In genomic region chrV:13131487-13131886, ce11 we compare ENCODE assay signal across 3 worm cellular contexts.
TF ChIP-seq lines count a peak whose summit lies in the region.

No protein-coding gene starts in this region.

TF ChIP-seq in whole organism, L1 larva, 84 proteins besides CTCF, POLR2A, EP300 and RAD21:
- no peak for TF ChIP-seq nhr-12 (tag; optimal IDR thresholded peaks at IDR 0.05; lab: Kevin White, UChicago)
- TF ChIP-seq mab-9 (GFP tag; IDR thresholded peaks at IDR 0.05; lab: Robert Waterston, UW): no peak
- TF ChIP-seq elt-3 (tag; optimal IDR thresholded peaks at IDR 0.05; lab: Kevin White, UChicago): no peak
- TF ChIP-seq nhr-71 (tag; optimal IDR thresholded peaks at IDR 0.05; lab: Kevin White, UChicago): no peak
- no peak for TF ChIP-seq sptf-1 (tag; optimal IDR thresholded peaks at IDR 0.05; lab: Kevin White, UChicago)
- no peak for TF ChIP-seq nhr-90 (tag; optimal IDR thresholded peaks at IDR 0.05; lab: Kevin White, UChicago; ENCODE audit: poor library complexity)
- no peak for TF ChIP-seq mef-2 (tag; optimal IDR thresholded peaks at IDR 0.05; lab: Kevin White, UChicago)
- no peak for TF ChIP-seq lir-3 (tag; optimal IDR thresholded peaks at IDR 0.05; lab: Kevin White, UChicago; ENCODE audit: poor library complexity)
- peak in 1 of 2 experiments; percentile 51 for TF ChIP-seq lsy-2 (tag; optimal IDR thresholded peaks at IDR 0.05; lab: Kevin White, UChicago)
- TF ChIP-seq nhr-85 (tag; lab: Kevin White, UChicago): no peak
- no peak for TF ChIP-seq hlh-4 (tag; optimal IDR thresholded peaks at IDR 0.05; lab: Kevin White, UChicago)
- no peak for TF ChIP-seq tlp-1 (tag; optimal IDR thresholded peaks at IDR 0.05; lab: Kevin White, UChicago)
- peak; percentile 39 for TF ChIP-seq blmp-1 (tag; optimal IDR thresholded peaks at IDR 0.05; lab: Kevin White, UChicago)
- no peak for TF ChIP-seq ztf-4 (tag; optimal IDR thresholded peaks at IDR 0.05; lab: Kevin White, UChicago)
- TF ChIP-seq hpl-2 (GFP tag; optimal IDR thresholded peaks at IDR 0.05; lab: Kevin White, UChicago): no peak
- TF ChIP-seq mep-1 (tag; optimal IDR thresholded peaks at IDR 0.05; lab: Kevin White, UChicago): no peak

TF ChIP-seq in whole organism, L4 larva, 104 proteins besides CTCF, POLR2A, EP300 and RAD21:
- TF ChIP-seq unc-130 (GFP tag; optimal IDR thresholded peaks at IDR 0.05; lab: Kevin White, UChicago) (peak; percentile 68), F49E8.2 (tag; optimal IDR thresholded peaks at IDR 0.05; lab: Kevin White, UChicago; ENCODE audit: borderline replicate concordance) (peak; percentile 11), hif-1 (tag; optimal IDR thresholded peaks at IDR 0.05; lab: Kevin White, UChicago) (no peak)

TF ChIP-seq in whole organism, young adult, 124 proteins besides CTCF, POLR2A, EP300 and RAD21:
- TF ChIP-seq nfya-1 (tag; optimal IDR thresholded peaks at IDR 0.05; lab: Kevin White, UChicago; ENCODE audit: borderline replicate concordance, insufficient read depth) (no peak), pbrm-1 (GFP tag; IDR thresholded peaks at IDR 0.05; lab: Robert Waterston, UW) (peak; percentile 32; the same call in 1 of the 2 replicates), F49E8.2 (tag; optimal IDR thresholded peaks at IDR 0.05; lab: Kevin White, UChicago; ENCODE audit: insufficient read depth) (peak; percentile 80), dpl-1 (GFP tag; optimal IDR thresholded peaks at IDR 0.05; lab: Kevin White, UChicago) (peak; percentile 50), snpc-4 (GFP tag; optimal IDR thresholded peaks at IDR 0.05; lab: Kevin White, UChicago) (peak; percentile 9), snpc-4 (tag; optimal IDR thresholded peaks at IDR 0.05; lab: Kevin White, UChicago) (no peak), lin-26 (GFP tag; IDR thresholded peaks at IDR 0.05; lab: Robert Waterston, UW) (no peak), F33H1.4 (GFP tag; IDR thresholded peaks at IDR 0.05; lab: Robert Waterston, UW) (peak; percentile 95), lir-1 (GFP tag; conservative IDR thresholded peaks at IDR 0.05; lab: Robert Waterston, UW) (no peak), lsl-1 (GFP tag; optimal IDR thresholded peaks at IDR 0.05; lab: Kevin White, UChicago) (peak; percentile 97), ceh-91 (GFP tag; IDR thresholded peaks at IDR 0.05; lab: Robert Waterston, UW) (peak; percentile 76), efl-1 (GFP tag; optimal IDR thresholded peaks at IDR 0.05; lab: Kevin White, UChicago) (peak; percentile 93), C06A6.2 (GFP tag; conservative IDR thresholded peaks at IDR 0.05; lab: Robert Waterston, UW) (no peak), madf-8 (GFP tag; conservative IDR thresholded peaks at IDR 0.05; lab: Robert Waterston, UW) (peak; percentile 84), cebp-1 (GFP tag; IDR thresholded peaks at IDR 0.05; lab: Robert Waterston, UW) (no peak), cebp-1 (tag; optimal IDR thresholded peaks at IDR 0.05; lab: Kevin White, UChicago) (no peak), B0019.2 (GFP tag; conservative IDR thresholded peaks at IDR 0.05; lab: Robert Waterston, UW) (0 out of 2 replicates have a peak, but pooled peaks have one; percentile 11), pha-4 (tag; optimal IDR thresholded peaks at IDR 0.05; lab: Kevin White, UChicago) (no peak), chd-7 (tag; optimal IDR thresholded peaks at IDR 0.05; lab: Kevin White, UChicago) (no peak), nhr-179 (tag; optimal IDR thresholded peaks at IDR 0.05; lab: Kevin White, UChicago) (no peak), sptf-2 (GFP tag; optimal IDR thresholded peaks at IDR 0.05; lab: Kevin White, UChicago) (no peak), ztf-26 (tag; optimal IDR thresholded peaks at IDR 0.05; lab: Kevin White, UChicago) (no peak), gei-17 (GFP tag; optimal IDR thresholded peaks at IDR 0.05; lab: Kevin White, UChicago) (no peak), attf-3 (GFP tag; conservative IDR thresholded peaks at IDR 0.05; lab: Robert Waterston, UW) (peak; percentile 63), snpc-3.4 (tag; optimal IDR thresholded peaks at IDR 0.05; lab: Kevin White, UChicago) (peak; percentile 67), F39B2.1 (GFP tag; IDR thresholded peaks at IDR 0.05; lab: Robert Waterston, UW) (no peak), unc-130 (GFP tag; optimal IDR thresholded peaks at IDR 0.05; lab: Kevin White, UChicago) (peak; percentile 61), Y79H2A.3 (GFP tag; conservative IDR thresholded peaks at IDR 0.05; lab: Robert Waterston, UW) (no peak), him-1 (tag; optimal IDR thresholded peaks at IDR 0.05; lab: Kevin White, UChicago) (peak; percentile 67), tlf-1 (GFP tag; optimal IDR thresholded peaks at IDR 0.05; lab: Kevin White, UChicago) (no peak), ZK185.1 (tag; optimal IDR thresholded peaks at IDR 0.05; lab: Kevin White, UChicago; ENCODE audit: poor library complexity, severe bottlenecking) (no peak), ccch-3 (GFP tag; optimal IDR thresholded peaks at IDR 0.05; lab: Kevin White, UChicago) (no peak), D2030.7 (GFP tag; IDR thresholded peaks at IDR 0.05; lab: Robert Waterston, UW) (peak; percentile 88), madf-6 (GFP tag; IDR thresholded peaks at IDR 0.05; lab: Robert Waterston, UW) (peak; percentile 93), Y53G8AR.9 (GFP tag; conservative IDR thresholded peaks at IDR 0.05; lab: Robert Waterston, UW) (peak; percentile 39; the same call in 1 of the 2 replicates), xnd-1 (tag; optimal IDR thresholded peaks at IDR 0.05; lab: Kevin White, UChicago) (peak; percentile 85), Y67H2A.10 (GFP tag; conservative IDR thresholded peaks at IDR 0.05; lab: Robert Waterston, UW) (no peak), snpc-1.1 (tag; optimal IDR thresholded peaks at IDR 0.05; lab: Kevin White, UChicago; ENCODE audit: insufficient read depth) (no peak), ekl-4 (GFP tag; IDR thresholded peaks at IDR 0.05; lab: Robert Waterston, UW) (no peak), attf-5 (GFP tag; optimal IDR thresholded peaks at IDR 0.05; lab: Kevin White, UChicago) (no peak), lin-35 (GFP tag; optimal IDR thresholded peaks at IDR 0.05; lab: Kevin White, UChicago) (no peak)
